Worm (Caenorhabditis elegans): Measurements from ENCODE around the gene srh-104.
A peak's percentile ranks its signal among the peaks of the same experiment; 100 is the strongest.

The srh-104 gene

ce11 chrV:16225524-16226116, 18.4 kb downstream of the srh-104 start:
- TF ChIP-seq die-1 (tag; optimal IDR thresholded peaks at IDR 0.05) (peak; percentile 45), Y67H2A.10 (GFP tag; conservative IDR thresholded peaks at IDR 0.05) (no peak), Y53F4B.3 (GFP tag; IDR thresholded peaks at IDR 0.05) (no peak), rpc-1 (optimal IDR thresholded peaks at IDR 0.05) (no peak), rpc-1 (tag; optimal IDR thresholded peaks at IDR 0.05) (peak; percentile 3), lsl-1 (GFP tag; optimal IDR thresholded peaks at IDR 0.05) (peak; percentile 64), madf-3 (GFP tag; IDR thresholded peaks at IDR 0.05) (no peak), ceh-100 (GFP tag; IDR thresholded peaks at IDR 0.05) (peak; percentile 40; the same call in 1 of the 2 replicates), ceh-27 (GFP tag; optimal IDR thresholded peaks at IDR 0.05) (no peak), F23B12.7 (tag; optimal IDR thresholded peaks at IDR 0.05; ENCODE audit: insufficient read depth) (peak; percentile 52), madf-6 (GFP tag; IDR thresholded peaks at IDR 0.05) (peak; percentile 73), ztf-22 (GFP tag; optimal IDR thresholded peaks at IDR 0.05) (no peak), rcor-1 (GFP tag; IDR thresholded peaks at IDR 0.05) (0 out of 2 replicates have a peak, but pooled peaks have one; percentile 26), ekl-4 (GFP tag; IDR thresholded peaks at IDR 0.05) (peak; percentile 65), dpl-1 (GFP tag; optimal IDR thresholded peaks at IDR 0.05) (no peak), mcd-1 (GFP tag; IDR thresholded peaks at IDR 0.05) (peak; percentile 32), xnd-1 (tag; optimal IDR thresholded peaks at IDR 0.05) (peak; percentile 24), attf-6 (GFP tag; IDR thresholded peaks at IDR 0.05) (peak; percentile 96), snpc-3.4 (tag; optimal IDR thresholded peaks at IDR 0.05) (peak; percentile 74), F57C9.4 (tag; optimal IDR thresholded peaks at IDR 0.05) (no peak), Y53G8AR.9 (GFP tag; conservative IDR thresholded peaks at IDR 0.05) (0 out of 2 replicates have a peak, but pooled peaks have one; percentile 44), zfh-2 (GFP tag; conservative IDR thresholded peaks at IDR 0.05) (0 out of 2 replicates have a peak, but pooled peaks have one; percentile 20), F33H1.4 (GFP tag; IDR thresholded peaks at IDR 0.05) (peak; percentile 14; the same call in 1 of the 2 replicates), aptf-3 (GFP tag; IDR thresholded peaks at IDR 0.05) (no peak), F39B2.1 (GFP tag; IDR thresholded peaks at IDR 0.05) (no peak), lsy-27 (tag; optimal IDR thresholded peaks at IDR 0.05; ENCODE audit: borderline replicate concordance, insufficient read depth) (peak; percentile 21), egl-44 (GFP tag; IDR thresholded peaks at IDR 0.05) (0 out of 2 replicates have a peak, but pooled peaks have one; percentile 52), ztf-18 (tag; optimal IDR thresholded peaks at IDR 0.05) (peak; percentile 27), repo-1 (tag; optimal IDR thresholded peaks at IDR 0.05) (no peak), madf-8 (GFP tag; conservative IDR thresholded peaks at IDR 0.05) (0 out of 2 replicates have a peak, but pooled peaks have one; percentile 11), D2030.7 (GFP tag; IDR thresholded peaks at IDR 0.05) (peak; percentile 76), dox-1 (GFP tag; IDR thresholded peaks at IDR 0.05) (peak; percentile 77), B0261.1 (tag; optimal IDR thresholded peaks at IDR 0.05) (peak; percentile 21), athp-1 (tag; optimal IDR thresholded peaks at IDR 0.05) (no peak), ceh-58 (GFP tag; IDR thresholded peaks at IDR 0.05) (0 out of 2 replicates have a peak, but pooled peaks have one; percentile 50), F49E8.2 (tag; optimal IDR thresholded peaks at IDR 0.05; ENCODE audit: insufficient read depth) (peak; percentile 62), fkh-3 (tag; optimal IDR thresholded peaks at IDR 0.05) (no peak), tbp1 (GFP tag; optimal IDR thresholded peaks at IDR 0.05) (peak; percentile 70), F10E7.11 (tag; optimal IDR thresholded peaks at IDR 0.05) (no peak), pbrm-1 (GFP tag; IDR thresholded peaks at IDR 0.05) (peak; percentile 86), hmg-1.2 (GFP tag; IDR thresholded peaks at IDR 0.05) (peak; percentile 91), lin-26 (GFP tag; IDR thresholded peaks at IDR 0.05) (peak; percentile 82), madf-10 (tag; optimal IDR thresholded peaks at IDR 0.05) (no peak), aptf-2 (GFP tag; conservative IDR thresholded peaks at IDR 0.05) (0 out of 2 replicates have a peak, but pooled peaks have one; percentile 29), pha-4 (tag; optimal IDR thresholded peaks at IDR 0.05) (no peak), snpc-4 (GFP tag; optimal IDR thresholded peaks at IDR 0.05) (peak; percentile 89), snpc-4 (tag; optimal IDR thresholded peaks at IDR 0.05) (peak; percentile 82 to 97 (median 92))

Data from whole organism, young adult.